Fruit fly (Drosophila melanogaster) whole organism, embryonic: ENCODE measurements around the gene CG10165.
A peak's percentile ranks its signal among the peaks of the same experiment; 100 is the strongest.

Experiments used
- Awh ChIP-seq: fragments of 200-800 bp; sonication (Bioruptor generic); IDR thresholded peaks from 2 replicates; pipeline ENCODE4, ENCODE4 v1.3.6; 2022; ENCODE audit warnings: missing biosample characterization, missing genetic modification characterization
- Bgb ChIP-seq: fragments of 200-800 bp; sonication (Bioruptor generic); IDR thresholded peaks from 2 replicates; pipeline ENCODE4 v1.3.6; 2022; ENCODE audit warnings: missing biosample characterization, missing genetic modification characterization; ENCODE audit not compliant: partially characterized antibody
- Bteb2 ChIP-seq: fragments of 200-800 bp; sonication (Bioruptor generic); optimal IDR thresholded peaks from 2 replicates; lab custom pipeline; 2016; ENCODE audit warnings: missing biosample characterization, missing genetic modification characterization
- CG10462 ChIP-seq: fragments of 200-800 bp; sonication (Bioruptor generic); optimal IDR thresholded peaks from 2 replicates; lab custom pipeline; 2016; ENCODE audit warnings: missing biosample characterization, missing genetic modification characterization
- CG10654 ChIP-seq: fragments of 200-800 bp; sonication (Bioruptor generic); optimal IDR thresholded peaks from 2 replicates; lab custom pipeline; 2016; ENCODE audit warnings: missing biosample characterization, missing genetic modification characterization
- CG10979 ChIP-seq: fragments of 200-800 bp; sonication (Bioruptor generic); optimal IDR thresholded peaks from 2 replicates; lab custom pipeline; 2018; ENCODE audit warnings: missing biosample characterization, mild to moderate bottlenecking, missing genetic modification characterization, moderate library complexity
- CG11456 ChIP-seq: fragments of 200-800 bp; sonication (Bioruptor generic); IDR thresholded peaks from 3 replicates; pipeline ENCODE4 v1.3.6; 2022; ENCODE audit warnings: missing biosample characterization, missing genetic modification characterization
- CG11560 ChIP-seq: fragments of 200-800 bp; sonication (Bioruptor generic); IDR thresholded peaks from 3 replicates; pipeline ENCODE4 v1.3.6; 2022; ENCODE audit warnings: missing biosample characterization, missing genetic modification characterization
- CG12104 ChIP-seq: fragments of 200-800 bp; sonication (Bioruptor generic); optimal IDR thresholded peaks from 3 replicates; lab custom pipeline; 2016; ENCODE audit warnings: missing biosample characterization, missing genetic modification characterization
- CG13894 ChIP-seq: fragments of 200-800 bp; sonication (Bioruptor generic); optimal IDR thresholded peaks from 3 replicates; lab custom pipeline; 2018; ENCODE audit warnings: missing biosample characterization, mild to moderate bottlenecking, missing genetic modification characterization, moderate library complexity
- CG14014 ChIP-seq: fragments of 200-800 bp; sonication (Bioruptor generic); IDR thresholded peaks from 2 replicates; pipeline ENCODE4 v1.3.6; 2022; ENCODE audit warnings: missing biosample characterization, missing genetic modification characterization
- CG14667 ChIP-seq: fragments of 200-800 bp; sonication (Bioruptor generic); IDR thresholded peaks from 2 replicates; pipeline ENCODE4 v1.3.6; 2022; ENCODE audit warnings: missing biosample characterization, missing genetic modification characterization
- CG14965 ChIP-seq: fragments of 200-800 bp; sonication (Bioruptor generic); optimal IDR thresholded peaks from 2 replicates; lab custom pipeline; 2016; ENCODE audit warnings: missing biosample characterization, missing genetic modification characterization, borderline replicate concordance
- CG15011 ChIP-seq: fragments of 200-800 bp; sonication (Bioruptor generic); optimal IDR thresholded peaks from 3 replicates; lab custom pipeline; 2018; ENCODE audit warnings: missing biosample characterization, mild to moderate bottlenecking, missing genetic modification characterization
- CG15073 ChIP-seq: fragments of 200-800 bp; sonication (Bioruptor generic); optimal IDR thresholded peaks from 2 replicates; lab custom pipeline; 2016; ENCODE audit warnings: missing biosample characterization, missing genetic modification characterization
- CG30431 ChIP-seq: fragments of 200-800 bp; sonication (Bioruptor generic); optimal IDR thresholded peaks from 2 replicates; lab custom pipeline; 2017; ENCODE audit warnings: missing biosample characterization, missing genetic modification characterization
- CG31388 ChIP-seq: fragments of 200-800 bp; sonication (Bioruptor generic); optimal IDR thresholded peaks from 2 replicates; lab custom pipeline; 2016; ENCODE audit warnings: missing biosample characterization, missing genetic modification characterization
- CG32767 ChIP-seq: fragments of 200-800 bp; sonication (Bioruptor generic); IDR thresholded peaks from 2 replicates; pipeline ENCODE4 v1.3.6; 2022; ENCODE audit warnings: missing biosample characterization, missing genetic modification characterization
- CG33557 ChIP-seq: fragments of 200-800 bp; sonication (Bioruptor generic); optimal IDR thresholded peaks from 2 replicates; lab custom pipeline; 2019; ENCODE audit warnings: missing biosample characterization, mild to moderate bottlenecking, missing genetic modification characterization, moderate library complexity
- CG4854 ChIP-seq: fragments of 200-800 bp; sonication (Bioruptor generic); optimal IDR thresholded peaks from 2 replicates; lab custom pipeline; 2016; ENCODE audit warnings: missing biosample characterization, missing genetic modification characterization, inconsistent platforms
- CG9437 ChIP-seq: fragments of 200-800 bp; sonication (Bioruptor generic); optimal IDR thresholded peaks from 2 replicates; lab custom pipeline; 2018; ENCODE audit warnings: missing biosample characterization, mild to moderate bottlenecking, missing genetic modification characterization
- CkIIα-i1 ChIP-seq: fragments of 200-800 bp; sonication (Bioruptor generic); IDR thresholded peaks from 2 replicates; pipeline ENCODE4 v1.3.6; 2022; ENCODE audit warnings: missing biosample characterization, missing genetic modification characterization
- Dip3 ChIP-seq: fragments of 200-800 bp; sonication (Bioruptor generic); optimal IDR thresholded peaks from 3 replicates; lab custom pipeline; 2016; ENCODE audit warnings: missing biosample characterization, missing genetic modification characterization
- Doc2 ChIP-seq: fragments of 200-800 bp; sonication (Bioruptor generic); IDR thresholded peaks from 2 replicates; pipeline ENCODE4 v1.3.6; 2022; ENCODE audit warnings: missing biosample characterization, missing genetic modification characterization
- E2f1 ChIP-seq: fragments of 200-800 bp; sonication (Bioruptor generic); IDR thresholded peaks from 2 replicates; pipeline ENCODE4 v1.3.6; 2022; ENCODE audit warnings: missing biosample characterization, missing genetic modification characterization
- Fer1 ChIP-seq: fragments of 200-800 bp; sonication (Bioruptor generic); optimal IDR thresholded peaks from 2 replicates; lab custom pipeline; 2017; ENCODE audit warnings: missing biosample characterization, mild to moderate bottlenecking, missing genetic modification characterization
- GATAe ChIP-seq: fragments of 200-800 bp; sonication (Bioruptor generic); conservative IDR thresholded peaks from 2 replicates; pipeline ENCODE4 v1.3.6; 2022; ENCODE audit warnings: missing biosample characterization, missing genetic modification characterization
- Hmr ChIP-seq: fragments of 200-800 bp; sonication (Bioruptor generic); optimal IDR thresholded peaks from 3 replicates; lab custom pipeline; 2017; ENCODE audit warnings: mild to moderate bottlenecking, missing biosample characterization, missing genetic modification reagents, missing genetic modification characterization
- Med ChIP-seq: fragments of 200-800 bp; sonication (Bioruptor generic); peaks from one replicate; lab custom pipeline; 2016; ENCODE audit warnings: missing biosample characterization, missing genetic modification characterization, mild to moderate bottlenecking, inconsistent platforms, moderate library complexity
- NFAT ChIP-seq: fragments of 200-800 bp; sonication (Bioruptor generic); IDR thresholded peaks from 2 replicates; pipeline ENCODE4 v1.3.6; 2022; ENCODE audit warnings: missing biosample characterization, missing genetic modification characterization
- NK7.1 ChIP-seq: fragments of 200-800 bp; sonication (Bioruptor generic); optimal IDR thresholded peaks from 3 replicates; lab custom pipeline; 2016; ENCODE audit warnings: missing biosample characterization, missing genetic modification characterization
- Nf-YC ChIP-seq: fragments of 200-800 bp; optimal IDR thresholded peaks from 3 replicates; lab custom pipeline; 2019; ENCODE audit warnings: missing biosample characterization, mild to moderate bottlenecking, missing genetic modification characterization, moderate library complexity
- Ravus ChIP-seq: fragments of 200-800 bp; sonication (Bioruptor generic); IDR thresholded peaks from 2 replicates; pipeline ENCODE4 v1.3.6; 2022; ENCODE audit warnings: missing biosample characterization, missing genetic modification characterization
- Rx ChIP-seq: fragments of 200-800 bp; sonication (Bioruptor generic); IDR thresholded peaks from 2 replicates; pipeline ENCODE4 v1.3.6; 2022; ENCODE audit warnings: missing biosample characterization, missing genetic modification characterization
- Usf ChIP-seq: fragments of 200-800 bp; sonication (Bioruptor generic); optimal IDR thresholded peaks from 2 replicates; lab custom pipeline; 2017; ENCODE audit warnings: missing genotype, missing biosample characterization, missing genetic modification characterization
- ab ChIP-seq: fragments of 200-800 bp; sonication (Bioruptor generic); optimal IDR thresholded peaks from 2 replicates; lab custom pipeline; 2016; ENCODE audit warnings: missing biosample characterization, missing genetic modification characterization
- ac ChIP-seq: fragments of 200-800 bp; sonication (Bioruptor generic); optimal IDR thresholded peaks from 3 replicates; lab custom pipeline; 2017; ENCODE audit warnings: missing biosample characterization, mild to moderate bottlenecking, missing genetic modification characterization
- bcd ChIP-seq: fragments of 200-800 bp; sonication (Bioruptor generic); optimal IDR thresholded peaks from 2 replicates; lab custom pipeline; 2017; ENCODE audit warnings: missing biosample characterization, mild to moderate bottlenecking, missing genetic modification characterization
- crp ChIP-seq, 2 experiments: fragments of 200-800 bp; sonication (Bioruptor generic); optimal IDR thresholded peaks; 2 replicates in 1 of 2; 3 replicates in 1 of 2; lab custom pipeline; 2017; ENCODE audit warnings: missing biosample characterization in 2 of 2, missing genetic modification characterization in 2 of 2, mild to moderate bottlenecking in 1 of 2, moderate library complexity in 1 of 2
- dimm ChIP-seq: fragments of 200-800 bp; sonication (Bioruptor generic); IDR thresholded peaks from 2 replicates; pipeline ENCODE4 v1.3.6; 2022; ENCODE audit warnings: missing biosample characterization, missing genetic modification characterization
- emc ChIP-seq: fragments of 200-800 bp; sonication (Bioruptor generic); optimal IDR thresholded peaks from 2 replicates; lab custom pipeline; 2016; ENCODE audit warnings: missing biosample characterization, missing genetic modification characterization
- fd96Cb ChIP-seq: fragments of 200-800 bp; sonication (Bioruptor generic); optimal IDR thresholded peaks from 2 replicates; lab custom pipeline; 2018; ENCODE audit warnings: missing biosample characterization, mild to moderate bottlenecking, missing genetic modification characterization, moderate library complexity
- ftz-f1 ChIP-seq: fragments of 200-800 bp; sonication (Bioruptor generic); optimal IDR thresholded peaks from 2 replicates; lab custom pipeline; 2016; ENCODE audit warnings: missing biosample characterization, missing genetic modification characterization
- gsb-n ChIP-seq: fragments of 200-800 bp; sonication (Bioruptor generic); optimal IDR thresholded peaks from 3 replicates; lab custom pipeline; 2018; ENCODE audit warnings: missing biosample characterization, mild to moderate bottlenecking, missing genetic modification characterization
- ken ChIP-seq: fragments of 200-800 bp; sonication (Bioruptor generic); IDR thresholded peaks from 3 replicates; pipeline ENCODE4 v1.3.6; 2022; ENCODE audit warnings: missing biosample characterization, missing genetic modification characterization
- nerfin-2 ChIP-seq: fragments of 200-800 bp; sonication (Bioruptor generic); IDR thresholded peaks from 2 replicates; pipeline ENCODE4 v1.3.6; 2022; ENCODE audit warnings: missing biosample characterization, missing genetic modification characterization; ENCODE audit not compliant: partially characterized antibody
- nmo ChIP-seq: fragments of 200-800 bp; sonication (Bioruptor generic); optimal IDR thresholded peaks from 2 replicates; lab custom pipeline; 2018; ENCODE audit warnings: missing biosample characterization, mild to moderate bottlenecking, missing genetic modification characterization, moderate library complexity
- org-1 ChIP-seq: fragments of 200-800 bp; sonication (Bioruptor generic); optimal IDR thresholded peaks from 2 replicates; lab custom pipeline; 2017; ENCODE audit warnings: missing biosample characterization, missing genetic modification characterization
- prd ChIP-seq, 3 experiments: fragments of >200 bp in 2 of 3; fragments of 200-800 bp in 1 of 3; sonication (Bioruptor generic) in 1 of 3; optimal IDR thresholded peaks in 2 of 3; IDR thresholded peaks in 1 of 3; 2 replicates in 2 of 3; 3 replicates in 1 of 3; pipeline versions ENCODE4 v1.3.6 to Lab custom; 2017 to 2022; ENCODE audit warnings: missing biosample characterization in 1 of 3, missing genetic modification characterization in 1 of 3
- pros ChIP-seq: fragments of 200-800 bp; sonication (Bioruptor generic); optimal IDR thresholded peaks from 3 replicates; lab custom pipeline; 2019; ENCODE audit warnings: missing biosample characterization, mild to moderate bottlenecking, missing genetic modification characterization, moderate library complexity
- wdn ChIP-seq: fragments of 200-800 bp; sonication (Bioruptor generic); IDR thresholded peaks from 2 replicates; pipeline ENCODE4 v1.3.6; 2022; ENCODE audit warnings: missing biosample characterization, missing genetic modification characterization

CG10165 gene

DNA sequence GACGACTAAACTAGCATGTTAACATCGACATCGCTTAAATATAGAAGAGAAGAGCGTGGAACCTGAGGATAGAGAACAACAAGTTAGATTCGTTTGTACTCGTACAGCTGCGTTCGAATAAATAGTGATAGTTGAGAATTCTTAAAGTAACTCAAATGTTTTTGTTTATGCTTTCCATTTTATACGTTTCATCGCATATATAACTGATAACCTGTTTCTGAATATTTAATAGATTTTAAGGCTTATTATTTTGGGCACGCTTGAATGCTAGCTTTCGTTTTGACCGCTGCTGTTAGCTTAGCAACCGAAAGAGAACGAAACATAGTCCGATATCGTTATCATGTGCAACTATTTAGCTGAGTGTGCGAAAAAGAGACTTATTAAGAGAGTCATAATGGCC lies 1.8 kb downstream of the CG10165 start (continued):
- TF ChIP-seq CG33557 (GFP tag; lab: Kevin White, UChicago) (peak; percentile 27), Usf (GFP tag; lab: Kevin White, UChicago) (peak; percentile 94), Bteb2 (GFP tag; lab: Kevin White, UChicago) (peak; percentile 97), fd96Cb (peak; percentile 80), Nf-YC (peak; percentile 80), CG10979 (tag; lab: Kevin White, UChicago) (peak; percentile 78), CG11560 (tag; lab: Robert Waterston, UW) (peak; percentile 88), Rx (GFP tag; lab: Robert Waterston, UW) (peak; percentile 88), Ravus (GFP tag; lab: Robert Waterston, UW) (peak; percentile 88), prd (optimal IDR thresholded peaks at IDR 0.05; lab: Kevin White, UChicago) (no peak), prd (GFP tag; IDR thresholded peaks at IDR 0.05; lab: Robert Waterston, UW) (peak; percentile 96), Hmr (GFP tag; lab: Kevin White, UChicago) (peak; percentile 99), NFAT (GFP tag; lab: Robert Waterston, UW) (peak; percentile 97), Doc2 (GFP tag; lab: Robert Waterston, UW) (peak; percentile 72), Bgb (GFP tag; lab: Robert Waterston, UW) (no peak), emc (GFP tag; lab: Kevin White, UChicago) (peak; percentile 94), CkIIα-i1 (peak; percentile 83), CG11456 (GFP tag; lab: Robert Waterston, UW) (peak; percentile 98), CG15073 (GFP tag; lab: Kevin White, UChicago) (peak; percentile 28), Dip3 (GFP tag; lab: Kevin White, UChicago) (peak; percentile 98), crp (GFP tag; optimal IDR thresholded peaks at IDR 0.05; lab: Kevin White, UChicago) (peak in 1 of 2 experiments; percentile 54), CG13894 (tag; lab: Kevin White, UChicago) (peak; percentile 98), pros (GFP tag; lab: Kevin White, UChicago) (no peak), CG10462 (GFP tag; lab: Kevin White, UChicago) (peak; percentile 79), CG4854 (GFP tag; lab: Kevin White, UChicago) (peak; percentile 94), CG9437 (peak; percentile 85), Awh (GFP tag; lab: Robert Waterston, UW) (peak; percentile 82), Fer1 (peak; percentile 98), CG30431 (GFP tag; lab: Kevin White, UChicago) (peak; percentile 70), wdn (GFP tag; lab: Robert Waterston, UW) (peak; percentile 96), nerfin-2 (GFP tag; lab: Robert Waterston, UW) (no peak), CG32767 (GFP tag; lab: Robert Waterston, UW) (peak; percentile 93), ftz-f1 (GFP tag; lab: Kevin White, UChicago) (peak; percentile 59), GATAe (peak; percentile 95), gsb-n (tag; lab: Kevin White, UChicago) (peak; percentile 71), E2f1 (GFP tag; lab: Robert Waterston, UW) (peak; percentile 95), bcd (GFP tag; lab: Kevin White, UChicago) (peak; percentile 94), CG14667 (GFP tag; lab: Robert Waterston, UW) (peak; percentile 93), Med (GFP tag; lab: Kevin White, UChicago) (peak; percentile 100), CG31388 (GFP tag; lab: Kevin White, UChicago) (peak; percentile 83), CG15011 (peak; percentile 97), CG10654 (GFP tag; lab: Kevin White, UChicago) (peak; percentile 85), dimm (GFP tag; lab: Robert Waterston, UW) (peak; percentile 59), NK7.1 (GFP tag; lab: Kevin White, UChicago) (peak; percentile 88), CG14014 (GFP tag; lab: Robert Waterston, UW) (peak; percentile 98), ken (GFP tag; lab: Robert Waterston, UW) (peak; percentile 90), org-1 (GFP tag; lab: Kevin White, UChicago) (peak; percentile 95), ac (GFP tag; lab: Kevin White, UChicago) (peak; percentile 23), nmo (peak; percentile 91), ab (GFP tag; lab: Kevin White, UChicago) (peak; percentile 88), CG12104 (GFP tag; lab: Kevin White, UChicago) (peak; percentile 91), CG14965 (GFP tag; lab: Kevin White, UChicago) (peak; percentile 75)
